Fruit fly (Drosophila melanogaster) S2 (cell line): ENCODE data around the gene CG15044.

Source experiments
- CG8478 ChIP-seq: fragments of >200 bp; optimal IDR thresholded peaks from 2 replicates; lab custom pipeline; 2018
- CTCF ChIP-seq, 2 experiments: fragments of >200 bp; optimal IDR thresholded peaks; 2 replicates each; lab custom pipeline; 2018

The CG15044 gene

DNA sequence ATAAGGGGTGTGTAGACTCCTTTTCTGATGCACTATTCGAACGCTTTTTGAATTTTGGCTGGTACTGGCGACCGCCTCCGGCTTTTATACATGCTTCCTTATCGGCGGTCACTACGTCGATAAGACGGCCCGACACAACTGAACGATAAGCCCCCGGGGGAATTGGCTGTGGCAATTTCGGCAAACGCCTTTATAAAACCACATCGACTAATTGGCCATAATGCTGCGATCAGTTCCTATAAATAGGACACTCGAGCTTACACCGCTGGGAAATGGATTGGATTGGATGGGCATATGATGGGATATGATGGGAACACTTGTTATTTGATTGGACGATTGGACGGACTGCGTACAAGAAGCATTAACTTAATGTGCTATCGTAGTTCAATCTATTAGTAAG is at the start of gene CG15044:
Gene CG15044 (minus strand): TSS at position 66 of the 400 bp plus-strand sequence.
- TF ChIP-seq CTCF (optimal IDR thresholded peaks at IDR 0.05; lab: Kevin White, UChicago), result no peak
- no peak for TF ChIP-seq CG8478 (lab: Kevin White, UChicago)

dm6 chrX:18540268-18540667 is 48.5 kb upstream of the CG15044 start:
- TF ChIP-seq CG8478 (lab: Kevin White, UChicago) (no peak), CTCF (optimal IDR thresholded peaks at IDR 0.05; lab: Kevin White, UChicago) (no peak)

dm6 chrX:18538204-18538864 is 46.5 kb upstream of the CG15044 start:
- TF ChIP-seq CG8478 (lab: Kevin White, UChicago), result no peak
- no peak for TF ChIP-seq CTCF (optimal IDR thresholded peaks at IDR 0.05; lab: Kevin White, UChicago)

- TF ChIP-seq CG8478 (lab: Kevin White, UChicago) (no peak), CTCF (optimal IDR thresholded peaks at IDR 0.05; lab: Kevin White, UChicago) (no peak)
Measured at dm6 chrX:18537066-18537759, 45.4 kb upstream of the CG15044 start.

DNA sequence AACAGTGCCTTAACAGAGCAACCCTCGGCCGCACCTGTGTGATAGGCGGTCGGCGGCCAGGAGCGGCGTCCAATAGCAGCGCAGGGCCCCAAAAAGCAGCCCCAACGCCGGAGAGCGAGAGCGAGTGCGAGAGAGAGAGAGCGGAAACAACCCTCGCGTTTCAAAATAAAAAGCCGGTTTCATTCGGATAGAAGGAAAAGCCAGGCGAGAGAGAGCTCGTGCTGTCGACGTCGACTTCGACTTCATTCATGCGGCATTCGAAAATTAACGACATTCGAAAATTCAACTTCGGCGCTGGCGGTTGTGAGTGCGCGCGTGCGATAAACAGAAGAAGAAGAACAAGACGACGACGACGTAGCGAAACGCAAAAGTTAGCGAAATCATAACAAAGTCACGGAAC is 42.6 kb upstream of the CG15044 start:
- no peak for TF ChIP-seq CTCF (optimal IDR thresholded peaks at IDR 0.05; lab: Kevin White, UChicago)
- no peak for TF ChIP-seq CG8478 (lab: Kevin White, UChicago)

- TF ChIP-seq CG8478 (lab: Kevin White, UChicago) (no peak), CTCF (optimal IDR thresholded peaks at IDR 0.05; lab: Kevin White, UChicago) (no peak)
Measured at dm6 chrX:18533308-18533707, 41.5 kb upstream of the CG15044 start.

DNA sequence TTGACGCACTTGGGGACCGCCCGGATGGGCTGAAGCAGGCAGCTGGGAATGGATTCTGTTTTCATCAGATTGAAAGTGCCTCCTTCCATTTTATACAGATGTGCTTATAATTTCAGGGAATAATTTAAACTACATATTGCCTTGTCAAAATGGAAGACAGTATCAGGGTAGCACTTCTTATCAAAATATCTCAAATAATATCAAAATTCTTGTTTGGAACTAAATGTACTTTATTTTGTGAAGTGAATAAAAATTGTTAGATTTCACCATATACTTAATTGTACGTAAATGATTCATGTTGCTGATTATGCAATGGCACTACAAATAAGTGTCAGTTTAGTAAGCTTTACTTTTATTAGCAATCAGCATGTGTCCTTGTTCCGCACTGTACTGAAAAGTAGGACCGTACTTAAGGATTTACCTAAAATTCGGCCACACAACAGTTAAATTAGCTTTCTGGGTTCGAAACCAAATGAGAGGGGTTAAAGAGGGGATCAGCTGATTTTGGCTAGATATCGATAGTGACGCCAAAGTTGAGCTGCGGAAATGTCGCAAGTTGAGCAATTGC is 36.4 kb upstream of the CG15044 start, which contains the start of the genes CG15042 and CG15047:
Gene CG15042 (minus strand): TSS at position 101 of the 568 bp plus-strand sequence.
Gene CG15047 (plus strand): TSS at position 518 of the 568 bp plus-strand sequence.
- no peak for TF ChIP-seq CG8478 (lab: Kevin White, UChicago)
- no peak for TF ChIP-seq CTCF (optimal IDR thresholded peaks at IDR 0.05; lab: Kevin White, UChicago)

- no peak for TF ChIP-seq CG8478 (lab: Kevin White, UChicago)
- TF ChIP-seq CTCF (optimal IDR thresholded peaks at IDR 0.05; lab: Kevin White, UChicago), result no peak
Measured at dm6 chrX:18524594-18525266, 32.9 kb upstream of the CG15044 start.

DNA sequence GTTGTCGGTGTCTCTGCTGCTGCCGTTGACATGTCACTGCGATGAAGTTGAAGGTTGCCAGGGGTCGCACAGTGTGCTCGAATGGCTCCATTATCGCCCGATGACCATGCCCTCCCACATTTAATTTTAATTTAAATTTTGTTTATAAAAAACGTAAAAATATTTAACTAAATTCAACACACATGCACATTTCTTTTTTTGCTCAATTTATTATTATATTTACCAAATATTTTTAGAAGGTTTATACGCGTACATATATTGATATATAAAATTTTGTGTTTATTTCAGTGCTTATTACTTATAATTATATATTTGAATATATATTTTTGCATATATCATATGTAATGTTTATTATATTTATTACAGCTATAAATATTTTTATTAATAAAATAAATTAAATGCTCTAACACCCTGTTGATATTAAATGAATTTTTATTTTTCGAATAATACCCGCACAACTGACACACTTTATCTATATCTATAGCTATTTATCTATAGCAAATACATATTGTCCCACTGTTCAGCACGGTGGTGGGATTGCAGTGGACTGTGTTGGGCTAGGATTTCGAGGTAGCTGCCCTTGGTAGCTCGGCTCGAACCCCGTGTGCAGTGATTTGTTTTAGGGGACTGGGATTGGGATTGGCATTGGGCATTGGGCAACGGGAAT is 31.5 kb upstream of the CG15044 start:
- TF ChIP-seq CG8478 (lab: Kevin White, UChicago) (no peak), CTCF (optimal IDR thresholded peaks at IDR 0.05; lab: Kevin White, UChicago) (no peak)

- no peak for TF ChIP-seq CTCF (optimal IDR thresholded peaks at IDR 0.05; lab: Kevin White, UChicago)
- TF ChIP-seq CG8478 (lab: Kevin White, UChicago), result no peak
Measured at dm6 chrX:18522395-18523104, 30.7 kb upstream of the CG15044 start, which contains the start of gene CG6481. Gene CG6481 (minus strand): TSS chrX:18522445.

- TF ChIP-seq CTCF (optimal IDR thresholded peaks at IDR 0.05; lab: Kevin White, UChicago), result no peak
- no peak for TF ChIP-seq CG8478 (lab: Kevin White, UChicago)
Measured at dm6 chrX:18520360-18520759, 28.6 kb upstream of the CG15044 start.

- TF ChIP-seq CG8478 (lab: Kevin White, UChicago), result no peak
- peak; percentile 93 to 96 for TF ChIP-seq CTCF (optimal IDR thresholded peaks at IDR 0.05; lab: Kevin White, UChicago)
Measured at dm6 chrX:18517415-18517814, 25.6 kb upstream of the CG15044 start.

DNA sequence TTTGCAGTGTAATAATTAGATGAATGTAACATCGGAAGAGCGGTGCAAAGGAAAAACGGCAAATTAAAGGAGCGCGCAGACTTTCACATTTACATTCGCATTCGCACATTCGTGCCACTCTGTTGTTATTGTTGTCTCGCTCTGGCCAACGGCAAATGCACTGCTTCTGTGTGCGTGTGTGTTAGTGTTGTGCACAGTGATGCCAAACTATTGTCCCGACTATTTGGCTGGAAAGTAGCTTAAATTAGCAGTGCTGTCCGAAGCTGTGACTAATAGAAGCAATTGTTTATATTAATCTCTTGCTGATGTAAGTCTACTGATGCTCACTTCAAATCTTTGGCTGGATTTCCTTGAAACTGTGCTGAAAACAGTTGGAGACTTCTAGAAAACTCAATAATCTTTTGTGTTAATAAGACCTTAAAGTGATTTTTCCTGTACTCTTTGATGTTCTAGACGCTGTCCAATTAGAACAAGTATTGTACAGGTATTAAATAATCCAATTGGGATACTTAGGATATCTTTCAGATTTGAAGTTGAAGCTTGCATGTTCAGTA is 24.3 kb upstream of the CG15044 start:
- no peak for TF ChIP-seq CG8478 (lab: Kevin White, UChicago)
- peak; percentile 6 to 42 for TF ChIP-seq CTCF (optimal IDR thresholded peaks at IDR 0.05; lab: Kevin White, UChicago)
